Fruit fly (Drosophila melanogaster): ENCODE measurements around the gene CG5614.

CG5614 gene

DNA sequence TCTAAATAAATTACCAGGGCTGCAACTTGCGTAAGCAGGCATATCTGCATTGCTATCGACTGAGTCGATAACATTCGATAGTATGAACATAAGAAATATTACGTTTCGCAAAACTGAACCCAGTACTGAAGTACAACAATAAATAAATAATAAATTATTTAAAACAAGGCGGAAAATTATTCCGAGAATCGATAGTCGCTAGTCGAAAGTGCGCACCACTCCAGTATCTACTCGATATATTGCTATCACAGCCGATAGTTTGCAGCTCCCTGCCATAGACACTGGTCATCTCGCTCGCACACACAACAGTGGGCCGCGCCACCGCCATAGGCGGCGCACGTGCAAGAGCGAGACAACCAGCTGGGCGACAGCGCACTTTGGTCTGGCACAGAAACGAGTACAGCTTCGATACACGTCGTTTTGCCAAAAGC, 13.8 kb downstream of the CG5614 start, which contains the start of gene nsl1 (continued):
- TF ChIP-seq tup (GFP tag; optimal IDR thresholded peaks at IDR 0.05) (peak; percentile 54), CG17186 (GFP tag; optimal IDR thresholded peaks at IDR 0.05) (peak; percentile 98), CG33557 (GFP tag; optimal IDR thresholded peaks at IDR 0.05) (peak; percentile 42), CG11085 (GFP tag; IDR thresholded peaks at IDR 0.05) (no peak), Dek (tag; optimal IDR thresholded peaks at IDR 0.05) (no peak), CG14050 (GFP tag; IDR thresholded peaks at IDR 0.05) (0 out of 3 replicates have a peak, but pooled peaks have one; percentile 14), CG13287 (GFP tag; IDR thresholded peaks at IDR 0.05; ENCODE audit: partially characterized antibody) (peak; percentile 96), Meics (GFP tag; optimal IDR thresholded peaks at IDR 0.05) (peak; percentile 9), CG12299 (tag; optimal IDR thresholded peaks at IDR 0.05) (peak; percentile 19), CG30403 (GFP tag; optimal IDR thresholded peaks at IDR 0.05) (peak; percentile 43), Dad (GFP tag; optimal IDR thresholded peaks at IDR 0.05) (peak; percentile 22), CG7745 (tag; optimal IDR thresholded peaks at IDR 0.05) (no peak), wor (GFP tag; IDR thresholded peaks at IDR 0.05) (0 out of 2 replicates have a peak, but pooled peaks have one; percentile 18), B-H2 (GFP tag; optimal IDR thresholded peaks at IDR 0.05) (no peak), H2.0 (GFP tag; IDR thresholded peaks at IDR 0.05) (no peak), wdn (GFP tag; IDR thresholded peaks at IDR 0.05) (peak; percentile 33; the same call in 1 of the 2 replicates), CG14667 (GFP tag; IDR thresholded peaks at IDR 0.05) (0 out of 2 replicates have a peak, but pooled peaks have one; percentile 11), aop (GFP tag; IDR thresholded peaks at IDR 0.05) (peak; percentile 19; the same call in 1 of the 2 replicates), HLH4C (GFP tag; IDR thresholded peaks at IDR 0.05; ENCODE audit: partially characterized antibody) (peak; percentile 96), amos (GFP tag; IDR thresholded peaks at IDR 0.05; ENCODE audit: partially characterized antibody) (peak; percentile 97), z (GFP tag; IDR thresholded peaks at IDR 0.05) (no peak), CG16779 (GFP tag; IDR thresholded peaks at IDR 0.05) (no peak), CG14860 (GFP tag; IDR thresholded peaks at IDR 0.05; ENCODE audit: partially characterized antibody) (peak; percentile 97), CG2712 (tag; optimal IDR thresholded peaks at IDR 0.05) (peak; percentile 74), slp2 (GFP tag; optimal IDR thresholded peaks at IDR 0.05) (no peak), Dll (GFP tag; IDR thresholded peaks at IDR 0.05; ENCODE audit: partially characterized antibody) (peak; percentile 97), CG8281 (tag; optimal IDR thresholded peaks at IDR 0.05) (no peak), CG4360 (GFP tag; IDR thresholded peaks at IDR 0.05) (no peak), dati (GFP tag; IDR thresholded peaks at IDR 0.05) (no peak), phol (tag; optimal IDR thresholded peaks at IDR 0.05) (peak; percentile 62), Max (GFP tag; optimal IDR thresholded peaks at IDR 0.05) (peak; percentile 41), ttk (GFP tag; IDR thresholded peaks at IDR 0.05) (peak; percentile 41; the same call in 1 of the 2 replicates), CG2875 (GFP tag; optimal IDR thresholded peaks at IDR 0.05) (no peak), CG13123 (GFP tag; optimal IDR thresholded peaks at IDR 0.05) (no peak), CG10366 (GFP tag; IDR thresholded peaks at IDR 0.05) (peak; percentile 29; the same call in 1 of the 2 replicates), bcd (GFP tag; optimal IDR thresholded peaks at IDR 0.05) (peak; percentile 48), Rfx (GFP tag; IDR thresholded peaks at IDR 0.05) (peak; percentile 56; the same call in 1 of the 2 replicates), bowl (GFP tag; IDR thresholded peaks at IDR 0.05) (no peak)

- TF ChIP-seq schlank (tag; optimal IDR thresholded peaks at IDR 0.05): peak; percentile 13
- peak; percentile 50; the same call in 1 of the 3 replicates for TF ChIP-seq Dbx (GFP tag; IDR thresholded peaks at IDR 0.05)
- TF ChIP-seq inv (GFP tag; IDR thresholded peaks at IDR 0.05; ENCODE audit: partially characterized antibody): no peak
- peak; percentile 71 for TF ChIP-seq CG17912 (GFP tag; optimal IDR thresholded peaks at IDR 0.05)
- TF ChIP-seq CG4730 (GFP tag; IDR thresholded peaks at IDR 0.05): no peak
- peak; percentile 45 for TF ChIP-seq HmgZ (tag; optimal IDR thresholded peaks at IDR 0.05)
- peak; percentile 41 for TF ChIP-seq CG3838 (GFP tag; optimal IDR thresholded peaks at IDR 0.05)
- TF ChIP-seq pan (optimal IDR thresholded peaks at IDR 0.05): no peak
- no peak for TF ChIP-seq pan (GFP tag; optimal IDR thresholded peaks at IDR 0.05 in 1 of 2, IDR thresholded peaks at IDR 0.05 in 1 of 2)
- no peak for TF ChIP-seq CG3065 (GFP tag; optimal IDR thresholded peaks at IDR 0.05)
- TF ChIP-seq gem (tag; optimal IDR thresholded peaks at IDR 0.05): peak; percentile 41
- peak; percentile 67; the same call in 1 of the 2 replicates for TF ChIP-seq CG32767 (GFP tag; IDR thresholded peaks at IDR 0.05)
- TF ChIP-seq CG15269 (tag; optimal IDR thresholded peaks at IDR 0.05): peak; percentile 49
- no peak for TF ChIP-seq crol (GFP tag; IDR thresholded peaks at IDR 0.05)
These were observed 14.7 kb downstream of the CG5614 start for dm6 chr3R:15794258-15794727.

Measured in whole organism, embryonic.